Worm (Caenorhabditis elegans) whole organism, early embryonic: ENCODE results near the gene T26C11.8.

Source experiments
- B0310.2 ChIP-seq: sonication (generic microtip); optimal IDR thresholded peaks from 2 replicates; lab custom pipeline; 2016; ENCODE audit warnings: mild to moderate bottlenecking, missing genetic modification characterization, missing compliant biosample characterization
- F13C5.2 ChIP-seq: sonication (generic microtip); optimal IDR thresholded peaks from 2 replicates; lab custom pipeline; 2017; ENCODE audit warnings: mild to moderate bottlenecking, missing genetic modification characterization, inconsistent platforms, missing compliant biosample characterization
- aly-1 ChIP-seq: sonication (generic microtip); optimal IDR thresholded peaks from 2 replicates; lab custom pipeline; 2016; ENCODE audit warnings: missing genetic modification characterization, missing compliant biosample characterization
- ama-1 ChIP-seq: fragments of 150-350 bp; optimal IDR thresholded peaks from 2 replicates; lab custom pipeline; 2014
- ceh-13 ChIP-seq: fragments of 200-800 bp; sonication (Bioruptor generic); optimal IDR thresholded peaks from 2 replicates; lab custom pipeline; 2018; ENCODE audit warnings: mild to moderate bottlenecking, missing genetic modification characterization, missing compliant biosample characterization
- ceh-36 ChIP-seq: sonication (generic microtip); optimal IDR thresholded peaks from 2 replicates; lab custom pipeline; 2016; ENCODE audit warnings: missing genetic modification characterization, inconsistent platforms, missing compliant biosample characterization
- ets-7 ChIP-seq: sonication (generic microtip); optimal IDR thresholded peaks from 2 replicates; lab custom pipeline; 2016; ENCODE audit warnings: missing genotype, missing genetic modification characterization, missing compliant biosample characterization
- flt-1 ChIP-seq: fragments of 200-800 bp; sonication (Bioruptor generic); IDR thresholded peaks from 2 replicates; pipeline ENCODE4 v1.3.6; 2022; ENCODE audit warnings: missing genetic modification characterization, missing compliant biosample characterization
- hmbx-1 ChIP-seq: sonication (generic microtip); optimal IDR thresholded peaks from 2 replicates; lab custom pipeline; 2016; ENCODE audit warnings: mild to moderate bottlenecking, missing genetic modification characterization, missing compliant biosample characterization
- hmg-4 ChIP-seq: fragments of 200-800 bp; sonication (Bioruptor generic); optimal IDR thresholded peaks from 2 replicates; lab custom pipeline; 2018; ENCODE audit warnings: mild to moderate bottlenecking, missing genetic modification characterization, missing compliant biosample characterization
- hnd-1 ChIP-seq: sonication (generic microtip); optimal IDR thresholded peaks from 2 replicates; lab custom pipeline; 2016; ENCODE audit warnings: missing genetic modification characterization, missing compliant biosample characterization
- pes-1 ChIP-seq: fragments of 200-800 bp; sonication (Bioruptor generic); IDR thresholded peaks from 2 replicates; pipeline ENCODE4 v1.3.6; 2022; ENCODE audit warnings: missing genetic modification reagents, missing genetic modification characterization, missing compliant biosample characterization
- scrt-1 ChIP-seq: fragments of 200-800 bp; sonication (Bioruptor generic); IDR thresholded peaks from 2 replicates; pipeline ENCODE4 v1.3.6; 2022; ENCODE audit warnings: missing genetic modification characterization, missing compliant biosample characterization
- sea-1 ChIP-seq: fragments of 200-800 bp; sonication (Bioruptor generic); conservative IDR thresholded peaks from 2 replicates; pipeline ENCODE4 v1.3.6; 2022; ENCODE audit warnings: missing genetic modification characterization, missing compliant biosample characterization
- tbx-11 ChIP-seq: fragments of 200-800 bp; sonication (Bioruptor generic); IDR thresholded peaks from 2 replicates; pipeline ENCODE4 v1.3.6; 2022; ENCODE audit warnings: missing genetic modification characterization, missing compliant biosample characterization
- tbx-37 ChIP-seq: fragments of 200-800 bp; sonication (Bioruptor generic); conservative IDR thresholded peaks from 2 replicates; pipeline ENCODE4 v1.3.6; 2022; ENCODE audit warnings: missing genetic modification reagents, missing genetic modification characterization, missing compliant biosample characterization
- tra-4 ChIP-seq: sonication (generic microtip); optimal IDR thresholded peaks from 2 replicates; lab custom pipeline; 2017; ENCODE audit warnings: missing genetic modification characterization, missing compliant biosample characterization

Gene T26C11.8

DNA sequence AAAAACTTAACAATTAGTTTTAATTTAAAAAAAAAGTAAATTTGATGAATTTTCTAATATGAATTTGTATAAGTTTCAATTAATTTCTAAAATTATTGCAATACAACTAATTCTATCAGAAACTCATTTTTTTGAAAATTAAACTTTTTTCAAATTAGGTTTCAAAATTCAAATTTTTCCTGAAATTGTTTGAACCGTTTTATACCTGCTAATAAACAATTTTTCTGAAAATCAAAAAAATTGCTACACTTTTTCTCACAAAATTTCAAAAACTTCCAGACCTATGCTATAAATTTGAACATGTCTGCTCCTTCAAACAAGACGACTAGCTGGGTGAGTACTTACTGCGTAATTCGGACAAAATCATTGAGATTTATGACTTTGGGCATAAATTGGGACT lies at the start of gene T26C11.8:
TSS of gene T26C11.8 (plus strand) at position 301 of the 400 bp plus-strand sequence.
- TF ChIP-seq ceh-36 (no peak), tbx-11 (GFP tag; lab: Robert Waterston, UW) (no peak), sea-1 (GFP tag; lab: Robert Waterston, UW) (no peak), flt-1 (GFP tag; lab: Robert Waterston, UW) (no peak), F13C5.2 (tag; lab: Kevin White, UChicago) (no peak), pes-1 (GFP tag; lab: Robert Waterston, UW) (no peak), tbx-37 (GFP tag; lab: Robert Waterston, UW) (no peak), ama-1 (lab: Kevin White, UChicago) (no peak), scrt-1 (GFP tag; lab: Robert Waterston, UW) (no peak), tra-4 (tag; lab: Kevin White, UChicago) (no peak), hnd-1 (tag; lab: Kevin White, UChicago) (no peak), aly-1 (no peak), hmg-4 (GFP tag; lab: Kevin White, UChicago) (no peak), hmbx-1 (tag; lab: Kevin White, UChicago) (no peak), ceh-13 (GFP tag; lab: Kevin White, UChicago) (no peak), B0310.2 (tag; lab: Kevin White, UChicago) (no peak), ets-7 (tag; lab: Kevin White, UChicago) (no peak)

DNA sequence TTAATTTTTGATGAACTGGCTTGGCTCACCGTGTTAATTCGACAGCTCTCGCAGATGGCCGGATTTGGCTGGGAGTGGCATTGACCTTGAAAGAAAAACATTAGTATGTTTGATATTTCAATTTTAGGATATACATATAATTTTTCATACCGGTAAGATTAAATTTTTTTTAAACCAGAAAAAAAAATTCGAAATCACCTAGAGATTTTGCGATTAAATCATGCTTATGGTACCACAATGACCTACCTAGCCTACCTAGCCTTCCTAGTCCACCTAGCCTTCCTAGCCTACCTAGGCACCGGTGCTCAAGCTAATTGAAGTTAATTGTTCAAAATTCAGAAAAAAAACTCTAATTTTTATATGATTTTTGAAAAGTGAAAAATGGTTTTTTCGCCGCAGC lies 49.1 kb upstream of the T26C11.8 start, which contains the start of gene C14E2.3:
TSS of gene C14E2.3 (minus strand) at position 101 of the 400 bp plus-strand sequence.
- TF ChIP-seq ama-1 (lab: Kevin White, UChicago): no peak
- no peak for TF ChIP-seq aly-1
- no peak for TF ChIP-seq ceh-13 (GFP tag; lab: Kevin White, UChicago)
- no peak for TF ChIP-seq tbx-11 (GFP tag; lab: Robert Waterston, UW)
- no peak for TF ChIP-seq scrt-1 (GFP tag; lab: Robert Waterston, UW)
- TF ChIP-seq pes-1 (GFP tag; lab: Robert Waterston, UW): no peak
- TF ChIP-seq sea-1 (GFP tag; lab: Robert Waterston, UW): no peak
- no peak for TF ChIP-seq tra-4 (tag; lab: Kevin White, UChicago)
- TF ChIP-seq ets-7 (tag; lab: Kevin White, UChicago): no peak
- no peak for TF ChIP-seq hmg-4 (GFP tag; lab: Kevin White, UChicago)
- no peak for TF ChIP-seq hnd-1 (tag; lab: Kevin White, UChicago)
- no peak for TF ChIP-seq ceh-36
- no peak for TF ChIP-seq hmbx-1 (tag; lab: Kevin White, UChicago)
- no peak for TF ChIP-seq B0310.2 (tag; lab: Kevin White, UChicago)
- no peak for TF ChIP-seq F13C5.2 (tag; lab: Kevin White, UChicago)
- TF ChIP-seq tbx-37 (GFP tag; lab: Robert Waterston, UW): no peak
- TF ChIP-seq flt-1 (GFP tag; lab: Robert Waterston, UW): no peak

DNA sequence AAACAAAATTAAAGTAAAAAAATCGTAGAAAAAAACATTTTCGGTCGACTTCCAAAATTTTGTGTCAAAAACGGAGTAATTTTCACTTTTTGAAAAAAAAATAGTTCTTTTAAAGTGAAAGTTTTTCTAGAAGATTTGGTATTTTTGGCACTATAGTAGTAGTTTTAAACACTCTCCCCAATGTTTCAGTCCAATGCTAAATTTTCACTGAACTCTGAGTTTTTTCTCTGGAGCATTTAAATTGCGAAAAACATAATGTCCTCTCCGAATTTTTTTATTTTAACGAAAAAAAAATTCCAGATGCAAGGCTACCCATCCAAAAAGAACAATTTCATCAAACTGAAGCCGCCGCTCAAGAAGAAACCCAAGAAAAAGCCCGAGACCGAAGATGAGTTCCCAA lies 44.4 kb upstream of the T26C11.8 start, which contains the start of gene C14E2.7:
TSS of gene C14E2.7 (plus strand) at position 301 of the 400 bp plus-strand sequence.
- TF ChIP-seq aly-1 (no peak), hmbx-1 (tag; lab: Kevin White, UChicago) (no peak), tbx-11 (GFP tag; lab: Robert Waterston, UW) (no peak), ama-1 (lab: Kevin White, UChicago) (no peak), hnd-1 (tag; lab: Kevin White, UChicago) (no peak), scrt-1 (GFP tag; lab: Robert Waterston, UW) (no peak), ceh-13 (GFP tag; lab: Kevin White, UChicago) (no peak), ceh-36 (no peak), hmg-4 (GFP tag; lab: Kevin White, UChicago) (no peak), tbx-37 (GFP tag; lab: Robert Waterston, UW) (no peak), flt-1 (GFP tag; lab: Robert Waterston, UW) (no peak), sea-1 (GFP tag; lab: Robert Waterston, UW) (no peak), pes-1 (GFP tag; lab: Robert Waterston, UW) (no peak)

DNA sequence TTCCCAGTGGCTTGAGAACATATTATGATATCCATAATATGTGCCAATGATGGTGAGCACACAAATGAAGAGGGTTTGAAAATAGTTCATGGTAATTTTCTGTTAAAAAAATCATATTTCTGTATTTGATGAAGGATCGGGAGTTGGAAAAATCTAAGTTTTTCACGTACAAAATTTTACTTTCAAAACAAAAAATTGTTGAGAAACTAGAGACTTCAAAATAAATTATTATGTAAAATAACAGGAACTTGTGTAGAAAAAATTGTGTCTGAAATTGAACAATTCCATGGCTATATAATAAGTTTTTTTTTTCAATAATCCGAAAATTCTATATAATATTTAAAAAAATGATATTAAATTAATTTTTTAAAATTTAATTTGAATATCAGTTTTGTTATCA lies 39.3 kb upstream of the T26C11.8 start, which contains the start of gene C14E2.4:
TSS of gene C14E2.4 (minus strand) at position 101 of the 400 bp plus-strand sequence.
- TF ChIP-seq ceh-13 (GFP tag; lab: Kevin White, UChicago) (no peak), B0310.2 (tag; lab: Kevin White, UChicago) (no peak), F13C5.2 (tag; lab: Kevin White, UChicago) (no peak), ets-7 (tag; lab: Kevin White, UChicago) (no peak), hnd-1 (tag; lab: Kevin White, UChicago) (no peak), scrt-1 (GFP tag; lab: Robert Waterston, UW) (no peak), flt-1 (GFP tag; lab: Robert Waterston, UW) (no peak), tbx-11 (GFP tag; lab: Robert Waterston, UW) (no peak), tra-4 (tag; lab: Kevin White, UChicago) (no peak), ama-1 (lab: Kevin White, UChicago) (no peak), pes-1 (GFP tag; lab: Robert Waterston, UW) (no peak), tbx-37 (GFP tag; lab: Robert Waterston, UW) (no peak), sea-1 (GFP tag; lab: Robert Waterston, UW) (no peak), hmbx-1 (tag; lab: Kevin White, UChicago) (no peak)

DNA sequence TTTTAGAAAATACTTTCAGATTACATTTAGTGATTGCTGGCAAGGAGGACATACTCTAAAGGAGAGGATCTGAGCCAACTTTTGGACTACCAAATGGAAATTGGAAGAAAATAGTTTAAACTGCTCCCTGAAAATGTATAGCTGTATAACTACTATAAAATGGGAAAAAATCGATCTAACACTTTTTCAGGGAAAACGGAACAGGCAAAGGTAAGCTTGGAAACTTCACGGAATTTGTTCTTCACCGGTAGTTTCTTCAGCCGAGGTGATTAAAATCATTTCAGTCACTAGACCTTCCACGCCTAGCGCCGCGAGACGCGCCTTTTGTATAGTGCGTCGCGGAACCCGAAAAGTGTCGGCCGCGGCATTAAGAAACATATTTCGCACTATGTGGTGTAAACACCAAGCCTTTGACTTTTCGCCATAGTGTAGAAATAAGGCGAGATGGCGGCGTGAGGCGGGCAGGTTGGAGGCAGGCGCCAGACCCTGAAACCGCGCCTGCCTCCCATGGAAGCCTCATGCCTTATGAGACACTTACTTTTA lies 35.2 kb upstream of the T26C11.8 start, which contains the start of gene C14E2.5:
TSS of gene C14E2.5 (minus strand) at position 51 of the 543 bp plus-strand sequence.
- TF ChIP-seq flt-1 (GFP tag; lab: Robert Waterston, UW) (no peak), tra-4 (tag; lab: Kevin White, UChicago) (no peak), ets-7 (tag; lab: Kevin White, UChicago) (no peak), ceh-13 (GFP tag; lab: Kevin White, UChicago) (no peak), hmbx-1 (tag; lab: Kevin White, UChicago) (no peak), pes-1 (GFP tag; lab: Robert Waterston, UW) (no peak), sea-1 (GFP tag; lab: Robert Waterston, UW) (no peak), ceh-36 (no peak), tbx-37 (GFP tag; lab: Robert Waterston, UW) (no peak), F13C5.2 (tag; lab: Kevin White, UChicago) (no peak), hmg-4 (GFP tag; lab: Kevin White, UChicago) (no peak), aly-1 (no peak), scrt-1 (GFP tag; lab: Robert Waterston, UW) (no peak), ama-1 (lab: Kevin White, UChicago) (no peak), hnd-1 (tag; lab: Kevin White, UChicago) (no peak), tbx-11 (GFP tag; lab: Robert Waterston, UW) (no peak), B0310.2 (tag; lab: Kevin White, UChicago) (no peak)
